Fruit fly (Drosophila melanogaster) whole organism, adult: ENCODE data around the gene Snx17.

Source experiments
- CG11617 ChIP-seq: fragments of 200-800 bp; sonication (Bioruptor generic); optimal IDR thresholded peaks from 2 replicates; lab custom pipeline; 2017; ENCODE audit warnings: mild to moderate bottlenecking, missing biosample characterization, missing genetic modification reagents, missing genetic modification characterization
- CG12768 ChIP-seq: fragments of 200-800 bp; sonication (Bioruptor generic); optimal IDR thresholded peaks from 2 replicates; lab custom pipeline; 2017; ENCODE audit warnings: missing biosample characterization, missing genetic modification characterization, mild to moderate bottlenecking, moderate library complexity, missing genetic modification reagents
- CG14711 ChIP-seq: fragments of 200-800 bp; sonication (Bioruptor generic); optimal IDR thresholded peaks from 2 replicates; lab custom pipeline; 2018; ENCODE audit warnings: missing biosample characterization, mild to moderate bottlenecking, missing genetic modification characterization, moderate library complexity
- CG1620 ChIP-seq: fragments of 200-800 bp; sonication (Bioruptor generic); optimal IDR thresholded peaks from 2 replicates; lab custom pipeline; 2016; ENCODE audit warnings: missing biosample characterization, missing genetic modification characterization
- CG33017 ChIP-seq: fragments of 200-800 bp; sonication (Bioruptor generic); optimal IDR thresholded peaks from 2 replicates; lab custom pipeline; 2018; ENCODE audit warnings: missing biosample characterization, mild to moderate bottlenecking, missing genetic modification characterization, moderate library complexity
- CG5204 ChIP-seq: fragments of 200-800 bp; sonication (Bioruptor generic); optimal IDR thresholded peaks from 2 replicates; lab custom pipeline; 2016; ENCODE audit warnings: missing biosample characterization, missing genetic modification characterization
- CG7045 ChIP-seq: fragments of 200-800 bp; sonication (Bioruptor generic); optimal IDR thresholded peaks from 2 replicates; lab custom pipeline; 2017; ENCODE audit warnings: missing biosample characterization, mild to moderate bottlenecking, missing genetic modification characterization
- CG7101 ChIP-seq: fragments of 200-800 bp; sonication (Bioruptor generic); optimal IDR thresholded peaks from 2 replicates; lab custom pipeline; 2018; ENCODE audit warnings: missing biosample characterization, mild to moderate bottlenecking, missing genetic modification characterization, moderate library complexity
- Clk ChIP-seq: fragments of 200-800 bp; sonication (Bioruptor generic); optimal IDR thresholded peaks from 2 replicates; lab custom pipeline; 2017; ENCODE audit warnings: missing biosample characterization, missing genetic modification characterization
- Crg-1 ChIP-seq: fragments of 200-800 bp; sonication (Bioruptor generic); optimal IDR thresholded peaks from 2 replicates; lab custom pipeline; 2016; ENCODE audit warnings: missing biosample characterization, missing genetic modification characterization
- Hr96 ChIP-seq: fragments of 200-800 bp; sonication (Bioruptor generic); optimal IDR thresholded peaks from 2 replicates; lab custom pipeline; 2016; ENCODE audit warnings: missing biosample characterization, missing genetic modification characterization
- Mnt ChIP-seq: fragments of 200-800 bp; sonication (Bioruptor generic); optimal IDR thresholded peaks from 2 replicates; lab custom pipeline; 2016; ENCODE audit warnings: missing biosample characterization, mild to moderate bottlenecking, missing genetic modification characterization
- bab1 ChIP-seq: fragments of 200-800 bp; sonication (Bioruptor generic); optimal IDR thresholded peaks from 3 replicates; lab custom pipeline; 2019; ENCODE audit warnings: missing biosample characterization, mild to moderate bottlenecking, missing genetic modification characterization, moderate library complexity
- cic ChIP-seq: fragments of 200-800 bp; sonication (Bioruptor generic); optimal IDR thresholded peaks from 2 replicates; lab custom pipeline; 2017; ENCODE audit warnings: missing biosample characterization, mild to moderate bottlenecking, missing genetic modification characterization, moderate library complexity
- cnc ChIP-seq, 2 experiments: fragments of >200 bp; optimal IDR thresholded peaks; 2 replicates each; lab custom pipeline; 2017
- kay ChIP-seq: fragments of 200-800 bp; sonication (Bioruptor generic); peaks from one replicate; lab custom pipeline; 2016; ENCODE audit warnings: missing biosample characterization, missing genetic modification characterization, borderline replicate concordance
- ovo ChIP-seq: fragments of 200-800 bp; sonication (Bioruptor generic); optimal IDR thresholded peaks from 2 replicates; lab custom pipeline; 2016; ENCODE audit warnings: missing biosample characterization, missing genetic modification characterization
- pad ChIP-seq: fragments of 200-800 bp; sonication (Bioruptor generic); optimal IDR thresholded peaks from 3 replicates; lab custom pipeline; 2017; ENCODE audit warnings: missing biosample characterization, missing genetic modification characterization, mild to moderate bottlenecking, moderate library complexity, missing genetic modification reagents
- tj ChIP-seq: fragments of 200-800 bp; sonication (Bioruptor generic); optimal IDR thresholded peaks from 3 replicates; lab custom pipeline; 2017; ENCODE audit warnings: missing biosample characterization, mild to moderate bottlenecking, missing genetic modification characterization, moderate library complexity
- toe ChIP-seq: fragments of 200-800 bp; sonication (Bioruptor generic); optimal IDR thresholded peaks from 2 replicates; lab custom pipeline; 2016; ENCODE audit warnings: missing biosample characterization, missing genetic modification characterization

Gene Snx17

DNA sequence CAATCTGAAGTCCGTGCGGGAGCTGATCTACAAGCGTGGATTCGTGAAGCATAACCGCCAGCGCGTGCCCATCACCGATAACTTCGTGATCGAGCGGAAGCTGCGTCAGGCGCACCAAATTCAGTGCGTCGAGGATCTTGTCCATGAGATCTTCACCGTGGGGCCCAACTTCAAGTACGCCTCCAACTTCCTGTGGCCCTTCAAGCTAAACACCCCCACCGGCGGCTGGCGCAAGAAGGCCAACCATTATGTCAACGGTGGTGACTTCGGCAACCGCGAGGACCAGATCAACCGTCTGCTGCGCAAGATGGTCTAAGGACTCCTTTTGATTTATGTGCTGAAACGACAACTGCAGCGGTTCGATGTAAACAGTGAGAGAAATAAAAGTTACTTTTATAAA lies 5.0 kb downstream of the Snx17 start:
- TF ChIP-seq Mnt (GFP tag; lab: Kevin White, UChicago) (no peak), cnc (optimal IDR thresholded peaks at IDR 0.05; lab: Kevin White, UChicago) (no peak), pad (GFP tag; lab: Kevin White, UChicago) (no peak), CG1620 (GFP tag; lab: Kevin White, UChicago) (no peak), CG7045 (GFP tag; lab: Kevin White, UChicago) (no peak), CG7101 (tag; lab: Kevin White, UChicago) (no peak), cic (no peak), toe (no peak), Clk (GFP tag; lab: Kevin White, UChicago) (no peak), tj (GFP tag; lab: Kevin White, UChicago) (no peak), ovo (GFP tag; lab: Kevin White, UChicago) (no peak), kay (GFP tag; lab: Kevin White, UChicago) (no peak), Hr96 (GFP tag; lab: Kevin White, UChicago) (no peak), CG5204 (GFP tag; lab: Kevin White, UChicago) (no peak), CG14711 (tag; lab: Kevin White, UChicago) (no peak)

- TF ChIP-seq CG7101 (tag; lab: Kevin White, UChicago) (peak; percentile 98), Mnt (GFP tag; lab: Kevin White, UChicago) (peak; percentile 99), Clk (GFP tag; lab: Kevin White, UChicago) (peak; percentile 94), tj (GFP tag; lab: Kevin White, UChicago) (peak; percentile 89), CG14711 (tag; lab: Kevin White, UChicago) (peak; percentile 93), CG11617 (GFP tag; lab: Kevin White, UChicago) (peak; percentile 98), CG7045 (GFP tag; lab: Kevin White, UChicago) (peak; percentile 97), bab1 (GFP tag; lab: Kevin White, UChicago) (peak; percentile 94), cic (peak; percentile 93), Crg-1 (GFP tag; lab: Kevin White, UChicago) (peak; percentile 99), pad (GFP tag; lab: Kevin White, UChicago) (peak; percentile 93), Hr96 (GFP tag; lab: Kevin White, UChicago) (no peak), CG33017 (tag; lab: Kevin White, UChicago) (peak; percentile 90), toe (peak; percentile 94), kay (GFP tag; lab: Kevin White, UChicago) (no peak), CG5204 (GFP tag; lab: Kevin White, UChicago) (no peak), CG12768 (GFP tag; lab: Kevin White, UChicago) (peak; percentile 96), ovo (GFP tag; lab: Kevin White, UChicago) (peak; percentile 99), cnc (optimal IDR thresholded peaks at IDR 0.05; lab: Kevin White, UChicago) (no peak), CG1620 (GFP tag; lab: Kevin White, UChicago) (peak; percentile 99)
Measured at dm6 chr2L:10200847-10201246, 5.9 kb downstream of the Snx17 start, which contains the start of the genes Ripalpha and RpL7. Ripalpha (minus strand) TSS chr2L:10200974. RpL7 (plus strand) TSS chr2L:10201004.

dm6 chr2L:10198911-10199310 lies 7.8 kb downstream of the Snx17 start, which contains the start of gene Sur:
Sur (minus strand) TSS chr2L:10199117.
- no peak for TF ChIP-seq CG1620 (GFP tag; lab: Kevin White, UChicago)
- TF ChIP-seq ovo (GFP tag; lab: Kevin White, UChicago), result no peak
- no peak for TF ChIP-seq CG5204 (GFP tag; lab: Kevin White, UChicago)
- no peak for TF ChIP-seq Mnt (GFP tag; lab: Kevin White, UChicago)
- TF ChIP-seq Clk (GFP tag; lab: Kevin White, UChicago), result no peak
- no peak for TF ChIP-seq CG7045 (GFP tag; lab: Kevin White, UChicago)
- TF ChIP-seq Crg-1 (GFP tag; lab: Kevin White, UChicago), result no peak
- TF ChIP-seq CG33017 (tag; lab: Kevin White, UChicago), result no peak
- no peak for TF ChIP-seq Hr96 (GFP tag; lab: Kevin White, UChicago)
- TF ChIP-seq kay (GFP tag; lab: Kevin White, UChicago), result no peak
- no peak for TF ChIP-seq toe
- TF ChIP-seq cic, result no peak
- no peak for TF ChIP-seq cnc (optimal IDR thresholded peaks at IDR 0.05; lab: Kevin White, UChicago)
- no peak for TF ChIP-seq CG7101 (tag; lab: Kevin White, UChicago)
- no peak for TF ChIP-seq tj (GFP tag; lab: Kevin White, UChicago)
- no peak for TF ChIP-seq CG12768 (GFP tag; lab: Kevin White, UChicago)
- no peak for TF ChIP-seq pad (GFP tag; lab: Kevin White, UChicago)
- TF ChIP-seq CG14711 (tag; lab: Kevin White, UChicago), result no peak
- no peak for TF ChIP-seq bab1 (GFP tag; lab: Kevin White, UChicago)

dm6 chr2L:10191396-10191795 lies 15.4 kb downstream of the Snx17 start, which contains the start of gene Fum4:
Fum4 (minus strand) TSS chr2L:10191496.
- TF ChIP-seq tj (GFP tag; lab: Kevin White, UChicago), result no peak
- no peak for TF ChIP-seq Crg-1 (GFP tag; lab: Kevin White, UChicago)
- no peak for TF ChIP-seq cic
- no peak for TF ChIP-seq Mnt (GFP tag; lab: Kevin White, UChicago)
- no peak for TF ChIP-seq CG33017 (tag; lab: Kevin White, UChicago)
- TF ChIP-seq CG14711 (tag; lab: Kevin White, UChicago), result no peak
- no peak for TF ChIP-seq Clk (GFP tag; lab: Kevin White, UChicago)

dm6 chr2L:10180182-10180779 lies 26.5 kb downstream of the Snx17 start, which contains the start of gene CG44153:
CG44153 (minus strand) TSS chr2L:10180256.
- no peak for TF ChIP-seq CG7101 (tag; lab: Kevin White, UChicago)
- no peak for TF ChIP-seq bab1 (GFP tag; lab: Kevin White, UChicago)
- TF ChIP-seq cic, result no peak
- TF ChIP-seq CG11617 (GFP tag; lab: Kevin White, UChicago), result no peak
- no peak for TF ChIP-seq ovo (GFP tag; lab: Kevin White, UChicago)
- no peak for TF ChIP-seq CG1620 (GFP tag; lab: Kevin White, UChicago)
- TF ChIP-seq Crg-1 (GFP tag; lab: Kevin White, UChicago), result no peak
- no peak for TF ChIP-seq Clk (GFP tag; lab: Kevin White, UChicago)
